Worm (Caenorhabditis elegans) whole organism, late embryonic: Measurements from ENCODE around the gene Y41C4A.18.

ENCODE experiments used
- ceh-6 ChIP-seq: fragments of 200-800 bp; sonication (Bioruptor generic); optimal IDR thresholded peaks from 2 replicates; lab custom pipeline; 2018; ENCODE audit warnings: mild to moderate bottlenecking, missing genetic modification characterization, missing compliant biosample characterization
- nfya-1 ChIP-seq: sonication (generic microtip); optimal IDR thresholded peaks from 2 replicates; lab custom pipeline; 2017; ENCODE audit warnings: missing genetic modification characterization, mild to moderate bottlenecking, missing compliant biosample characterization, antibody characterized with exemption, moderate library complexity
- unc-55 ChIP-seq: sonication (generic microtip); optimal IDR thresholded peaks from 2 replicates; lab custom pipeline; 2017; ENCODE audit warnings: missing biosample characterization, missing genetic modification reagents, missing genetic modification characterization
- unc-86 ChIP-seq: sonication (generic microtip); optimal IDR thresholded peaks from 2 replicates; lab custom pipeline; 2016; ENCODE audit warnings: missing genetic modification characterization, missing compliant biosample characterization

- TF ChIP-seq unc-86 (tag; lab: Kevin White, UChicago) = no peak
- no peak for TF ChIP-seq ceh-6 (GFP tag; lab: Kevin White, UChicago)
- no peak for TF ChIP-seq nfya-1 (tag; lab: Kevin White, UChicago)
- TF ChIP-seq unc-55 = no peak
Measured at ce11 chrIII:11726590-11726989, 3.8 kb upstream of the Y41C4A.18 start, which contains the start of gene Y41C4A.12.
